Fruit fly (Drosophila melanogaster): Measurements from ENCODE around the gene chm.

DNA sequence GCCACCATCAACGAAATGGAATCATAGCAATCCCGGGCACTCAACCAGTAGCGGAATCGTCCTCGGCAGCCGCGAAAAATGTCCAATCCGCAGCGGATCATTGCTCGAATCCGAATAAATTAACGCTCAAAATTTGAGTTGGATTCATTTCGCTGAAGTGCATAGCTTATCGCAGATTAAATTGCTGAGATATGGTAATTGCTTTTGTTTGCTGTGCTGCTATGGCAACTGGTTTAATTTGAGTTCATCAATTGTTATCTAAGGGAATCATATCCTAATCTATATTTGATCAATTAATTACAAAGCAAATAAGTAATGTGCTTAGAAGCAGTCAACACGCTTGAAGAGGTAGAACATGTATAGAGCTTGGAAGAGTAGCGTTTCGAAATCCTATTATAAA is 49.9 kb downstream of the chm start, which contains the start of gene Gr28b:
- no peak for TF ChIP-seq br (GFP tag; optimal IDR thresholded peaks at IDR 0.05)
- no peak for TF ChIP-seq jim (GFP tag; optimal IDR thresholded peaks at IDR 0.05)
- TF ChIP-seq h (GFP tag; optimal IDR thresholded peaks at IDR 0.05) = no peak
- TF ChIP-seq pan (optimal IDR thresholded peaks at IDR 0.05) = no peak
- no peak for TF ChIP-seq usp (GFP tag; optimal IDR thresholded peaks at IDR 0.05)
- no peak for TF ChIP-seq Jra (GFP tag; optimal IDR thresholded peaks at IDR 0.05)
- no peak for TF ChIP-seq Myc (optimal IDR thresholded peaks at IDR 0.05)
- TF ChIP-seq Dfd (GFP tag; optimal IDR thresholded peaks at IDR 0.05) = no peak
- no peak for TF ChIP-seq tai (GFP tag; optimal IDR thresholded peaks at IDR 0.05)
- no peak for TF ChIP-seq Abd-B (GFP tag; optimal IDR thresholded peaks at IDR 0.05)

Data from whole organism, wandering third instar larva.